Worm (Caenorhabditis elegans) whole organism, mixed stage, embryonic: Measurements from ENCODE around the gene cwp-2.

Source experiments
- bed-3 ChIP-seq: fragments of 200-800 bp; sonication (Bioruptor generic); optimal IDR thresholded peaks from 3 replicates; lab custom pipeline; 2018; ENCODE audit warnings: mild to moderate bottlenecking, missing genetic modification characterization, moderate library complexity, missing compliant biosample characterization
- ceh-39 ChIP-seq: fragments of 150-350 bp; optimal IDR thresholded peaks from 2 replicates; lab custom pipeline; 2014; ENCODE audit warnings: missing biosample characterization, missing genetic modification characterization
- ceh-43 ChIP-seq: fragments of 200-800 bp; sonication (Bioruptor generic); optimal IDR thresholded peaks from 2 replicates; lab custom pipeline; 2018; ENCODE audit warnings: mild to moderate bottlenecking, missing genetic modification characterization, moderate library complexity, missing compliant biosample characterization
- ceh-83 ChIP-seq: fragments of 200-800 bp; sonication (Bioruptor generic); optimal IDR thresholded peaks from 2 replicates; lab custom pipeline; 2018; ENCODE audit warnings: mild to moderate bottlenecking, missing genetic modification characterization, missing compliant biosample characterization
- ces-1 ChIP-seq: fragments of 150-350 bp; optimal IDR thresholded peaks from 2 replicates; lab custom pipeline; 2014; ENCODE audit warnings: missing biosample characterization, missing genetic modification reagents, missing genetic modification characterization
- cnd-1 ChIP-seq: fragments of 200-800 bp; sonication (Bioruptor generic); optimal IDR thresholded peaks from 2 replicates; lab custom pipeline; 2018; ENCODE audit warnings: mild to moderate bottlenecking, missing genetic modification characterization, missing compliant biosample characterization
- elt-1 ChIP-seq: sonication (generic microtip); optimal IDR thresholded peaks from 2 replicates; lab custom pipeline; 2017; ENCODE audit warnings: missing genetic modification characterization, mild to moderate bottlenecking, missing compliant biosample characterization, antibody characterized with exemption, moderate library complexity, borderline replicate concordance; ENCODE audit not compliant: insufficient read depth
- elt-3 ChIP-seq: fragments of 150-350 bp; optimal IDR thresholded peaks from 2 replicates; lab custom pipeline; 2014; ENCODE audit warnings: missing biosample characterization, missing genetic modification characterization
- flh-1 ChIP-seq: fragments of 200-800 bp; sonication (Bioruptor generic); optimal IDR thresholded peaks from 2 replicates; lab custom pipeline; 2018; ENCODE audit warnings: mild to moderate bottlenecking, missing genetic modification characterization, moderate library complexity, missing compliant biosample characterization
- ham-2 ChIP-seq: fragments of 200-800 bp; sonication (Bioruptor generic); optimal IDR thresholded peaks from 2 replicates; lab custom pipeline; 2018; ENCODE audit warnings: mild to moderate bottlenecking, missing genetic modification characterization, missing compliant biosample characterization
- hlh-1 ChIP-seq: fragments of 150-350 bp; optimal IDR thresholded peaks from 2 replicates; lab custom pipeline; 2014; ENCODE audit warnings: missing biosample characterization, missing genetic modification reagents, missing genetic modification characterization
- lin-13 ChIP-seq: fragments of 150-350 bp; optimal IDR thresholded peaks from 2 replicates; lab custom pipeline; 2014; ENCODE audit warnings: missing biosample characterization, missing genetic modification characterization
- lin-32 ChIP-seq: fragments of 200-800 bp; sonication (Bioruptor generic); optimal IDR thresholded peaks from 2 replicates; lab custom pipeline; 2018; ENCODE audit warnings: mild to moderate bottlenecking, missing genetic modification characterization, missing compliant biosample characterization
- lsy-2 ChIP-seq: fragments of 150-350 bp; optimal IDR thresholded peaks from 2 replicates; lab custom pipeline; 2014; ENCODE audit warnings: missing biosample characterization, missing genetic modification characterization
- mab-5 ChIP-seq: fragments of 150-350 bp; optimal IDR thresholded peaks from 2 replicates; lab custom pipeline; 2014; ENCODE audit warnings: missing biosample characterization, missing genetic modification characterization
- mep-1 ChIP-seq: fragments of 150-350 bp; optimal IDR thresholded peaks from 2 replicates; lab custom pipeline; 2017; ENCODE audit warnings: missing biosample characterization, missing genetic modification reagents, missing genetic modification characterization, inconsistent platforms
- mls-2 ChIP-seq: sonication (generic microtip); optimal IDR thresholded peaks from 2 replicates; lab custom pipeline; 2016; ENCODE audit warnings: mild to moderate bottlenecking, missing genetic modification characterization, moderate library complexity, missing compliant biosample characterization
- nhr-12 ChIP-seq: fragments of 150-350 bp; optimal IDR thresholded peaks from 2 replicates; lab custom pipeline; 2014; ENCODE audit warnings: missing biosample characterization, missing genetic modification characterization
- nhr-2 ChIP-seq: fragments of 150-350 bp; optimal IDR thresholded peaks from 2 replicates; lab custom pipeline; 2014; ENCODE audit warnings: missing biosample characterization, missing genetic modification characterization
- nhr-237 ChIP-seq: fragments of 150-350 bp; optimal IDR thresholded peaks from 2 replicates; lab custom pipeline; 2014; ENCODE audit warnings: missing biosample characterization, missing genetic modification characterization
- nhr-76 ChIP-seq: sonication (generic microtip); optimal IDR thresholded peaks from 2 replicates; lab custom pipeline; 2017; ENCODE audit warnings: missing biosample characterization, missing genetic modification characterization
- pha-4 ChIP-seq: fragments of 150-350 bp; optimal IDR thresholded peaks from 2 replicates; lab custom pipeline; 2018; ENCODE audit warnings: missing biosample characterization, missing genetic modification reagents, missing genetic modification characterization
- sem-2 ChIP-seq: fragments of 200-800 bp; sonication (Bioruptor generic); optimal IDR thresholded peaks from 2 replicates; lab custom pipeline; 2018; ENCODE audit warnings: mild to moderate bottlenecking, missing genetic modification characterization, missing compliant biosample characterization
- snpc-4 ChIP-seq: fragments of 150-350 bp; optimal IDR thresholded peaks from 2 replicates; lab custom pipeline; 2014; ENCODE audit warnings: missing biosample characterization, missing genetic modification characterization
- unc-120 ChIP-seq: sonication (generic microtip); optimal IDR thresholded peaks from 2 replicates; lab custom pipeline; 2017; ENCODE audit warnings: missing genetic modification characterization, missing compliant biosample characterization; ENCODE audit not compliant: poor library complexity, severe bottlenecking
- unc-39 ChIP-seq: fragments of 150-350 bp; optimal IDR thresholded peaks from 2 replicates; lab custom pipeline; 2014; ENCODE audit warnings: missing biosample characterization, missing genetic modification characterization
- unc-62 ChIP-seq: fragments of 150-350 bp; optimal IDR thresholded peaks from 2 replicates; lab custom pipeline; 2014; ENCODE audit warnings: missing biosample characterization, missing genetic modification reagents, missing genetic modification characterization
- zip-8 ChIP-seq: fragments of 150-350 bp; optimal IDR thresholded peaks from 2 replicates; lab custom pipeline; 2014; ENCODE audit warnings: missing biosample characterization, missing genetic modification characterization
- ztf-11 ChIP-seq: fragments of 150-350 bp; optimal IDR thresholded peaks from 2 replicates; lab custom pipeline; 2014; ENCODE audit warnings: missing biosample characterization, missing genetic modification characterization

The cwp-2 gene

DNA sequence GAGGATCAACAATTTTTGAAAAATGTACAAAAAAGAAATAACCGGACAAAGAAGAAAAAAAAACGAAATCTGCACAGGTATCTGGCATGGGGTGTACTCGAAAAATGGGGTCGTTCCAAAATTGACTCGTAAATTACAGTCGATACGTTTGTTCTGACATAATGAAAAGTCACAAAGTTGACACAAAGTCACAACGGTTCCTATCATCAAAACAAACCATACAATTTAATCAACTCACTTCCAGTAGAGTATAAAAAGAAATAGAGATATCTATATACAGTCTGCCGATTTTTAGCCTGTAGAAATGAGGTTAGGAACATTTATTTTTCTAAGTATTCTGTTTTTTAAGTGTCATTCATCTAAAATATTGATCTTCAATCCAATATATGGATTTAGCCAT, 42.0 kb upstream of the cwp-2 start, which contains the start of gene T19H12.12:
TSS of gene T19H12.12 (plus strand) at position 301 of the 400 bp plus-strand sequence.
- TF ChIP-seq unc-39 (tag; lab: Kevin White, UChicago) (no peak), nhr-12 (tag; lab: Kevin White, UChicago) (no peak), lsy-2 (tag; lab: Kevin White, UChicago) (no peak), cnd-1 (tag; lab: Kevin White, UChicago) (no peak), nhr-2 (tag; lab: Kevin White, UChicago) (no peak), hlh-1 (no peak)

DNA sequence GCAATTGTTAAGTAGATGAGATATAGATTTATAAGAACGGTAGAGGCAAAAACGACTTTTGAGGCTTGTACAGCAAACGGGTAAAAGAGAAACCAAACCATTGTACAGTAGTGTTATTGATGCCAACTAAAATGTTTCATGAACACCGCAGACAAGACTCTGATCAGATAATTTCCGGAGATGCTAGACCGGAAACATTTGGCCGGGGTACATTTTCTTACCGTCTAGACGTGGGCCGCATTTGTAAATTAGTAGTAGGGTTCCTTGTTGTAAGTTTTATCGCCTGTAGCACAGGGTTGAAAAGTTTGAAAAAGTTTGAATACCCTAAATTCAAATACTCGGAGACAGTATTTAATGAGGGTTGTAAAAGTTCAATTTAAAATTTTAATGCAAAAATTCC, 38.9 kb upstream of the cwp-2 start, which contains the start of gene str-32:
TSS of gene str-32 (minus strand) at position 101 of the 400 bp plus-strand sequence.
- TF ChIP-seq unc-39 (tag; lab: Kevin White, UChicago) = no peak
- TF ChIP-seq ceh-83 (GFP tag; lab: Kevin White, UChicago) = no peak
- no peak for TF ChIP-seq bed-3 (GFP tag; lab: Kevin White, UChicago)
- TF ChIP-seq nhr-76 (tag; lab: Kevin White, UChicago) = no peak
- TF ChIP-seq sem-2 (GFP tag; lab: Kevin White, UChicago) = no peak
- no peak for TF ChIP-seq nhr-237 (tag; lab: Kevin White, UChicago)
- TF ChIP-seq nhr-12 (tag; lab: Kevin White, UChicago) = no peak
- TF ChIP-seq ztf-11 (tag; lab: Kevin White, UChicago) = no peak
- TF ChIP-seq unc-62 = no peak
- no peak for TF ChIP-seq ces-1 (GFP tag; lab: Kevin White, UChicago)
- no peak for TF ChIP-seq cnd-1 (tag; lab: Kevin White, UChicago)
- TF ChIP-seq nhr-2 (tag; lab: Kevin White, UChicago) = no peak
- TF ChIP-seq mab-5 = no peak
- TF ChIP-seq, all 35 proteins: peak for 0

DNA sequence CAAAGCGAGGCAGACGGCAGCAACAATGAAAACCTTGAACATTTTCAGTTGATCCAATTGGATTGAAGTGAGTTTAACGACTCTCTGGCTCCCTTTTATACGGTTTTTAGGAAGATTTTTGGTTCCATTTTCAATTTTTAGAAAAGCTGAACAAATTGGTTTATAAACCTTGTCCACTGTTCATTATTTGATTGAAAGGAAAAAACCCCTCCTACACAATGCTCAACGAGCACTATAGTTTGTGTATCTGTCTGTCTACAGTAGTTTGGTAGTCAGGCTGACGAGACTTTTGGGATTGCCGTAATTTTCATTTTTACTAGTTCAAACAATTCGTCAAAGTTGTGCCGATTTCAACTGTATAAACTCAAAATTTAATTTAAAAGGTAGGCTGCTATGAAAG, 36.8 kb upstream of the cwp-2 start, which contains the start of gene T19H12.15:
TSS of gene T19H12.15 (minus strand) at position 101 of the 400 bp plus-strand sequence.
- TF ChIP-seq mab-5 (no peak), lin-13 (tag; lab: Kevin White, UChicago) (no peak)

DNA sequence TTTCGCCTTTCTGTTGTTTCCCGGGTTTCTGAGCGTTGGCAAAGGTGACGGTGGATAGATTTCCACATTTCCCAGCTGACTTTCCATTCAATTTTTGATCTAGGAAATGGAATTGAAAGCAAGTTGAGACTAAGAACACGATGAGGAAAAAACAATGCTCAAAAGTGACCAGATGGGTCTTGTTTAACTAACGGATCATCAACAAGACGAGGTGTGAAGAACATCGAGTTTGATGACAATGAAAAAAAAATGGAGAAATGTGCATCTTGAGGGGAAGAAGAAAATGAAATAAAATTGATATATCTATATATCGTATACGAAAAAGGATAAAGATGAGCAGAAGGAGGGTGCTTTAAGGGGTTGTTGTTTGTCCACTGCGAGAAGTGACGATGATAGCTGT, 35.1 kb upstream of the cwp-2 start, which contains the start of gene T19H12.6:
TSS of gene T19H12.6 (minus strand) at position 101 of the 400 bp plus-strand sequence.
- TF ChIP-seq mep-1 (no peak), bed-3 (GFP tag; lab: Kevin White, UChicago) (no peak), pha-4 (tag; lab: Kevin White, UChicago) (no peak), nhr-12 (tag; lab: Kevin White, UChicago) (no peak), zip-8 (tag; lab: Kevin White, UChicago) (no peak), lin-13 (tag; lab: Kevin White, UChicago) (no peak), hlh-1 (no peak)

DNA sequence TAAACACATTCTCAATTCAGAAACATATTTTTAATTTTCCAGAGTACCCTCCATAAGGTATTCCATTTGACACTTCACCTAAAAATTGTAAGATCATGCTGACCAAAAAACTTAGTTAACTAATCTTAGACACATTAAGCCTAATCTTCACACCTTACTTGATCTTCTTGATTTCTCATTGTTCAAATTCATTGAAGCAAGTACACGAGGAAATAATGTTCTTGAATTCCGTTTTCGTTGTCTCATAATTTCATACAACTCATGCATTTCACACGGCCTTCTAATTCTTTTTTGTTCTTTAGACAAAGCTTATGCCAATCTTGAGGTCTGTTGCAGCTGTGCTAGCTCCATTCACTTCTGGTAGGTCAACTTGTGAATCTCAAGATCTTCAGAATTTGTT, 29.5 kb upstream of the cwp-2 start, which contains the start of gene srd-33:
TSS of gene srd-33 (plus strand) at position 301 of the 400 bp plus-strand sequence.
- TF ChIP-seq nhr-12 (tag; lab: Kevin White, UChicago) = no peak
- TF ChIP-seq hlh-1 = no peak
- no peak for TF ChIP-seq bed-3 (GFP tag; lab: Kevin White, UChicago)
- no peak for TF ChIP-seq cnd-1 (tag; lab: Kevin White, UChicago)
- no peak for TF ChIP-seq nhr-2 (tag; lab: Kevin White, UChicago)
- no peak for TF ChIP-seq unc-120 (tag; lab: Kevin White, UChicago)
- no peak for TF ChIP-seq ceh-39 (tag; lab: Kevin White, UChicago)
- no peak for TF ChIP-seq nhr-76 (tag; lab: Kevin White, UChicago)
- TF ChIP-seq elt-3 = no peak
- no peak for TF ChIP-seq ham-2 (GFP tag; lab: Kevin White, UChicago)
- TF ChIP-seq mab-5 = no peak
- no peak for TF ChIP-seq lin-32 (GFP tag; lab: Kevin White, UChicago)
- TF ChIP-seq ceh-43 (GFP tag; lab: Kevin White, UChicago) = no peak
- TF ChIP-seq flh-1 (GFP tag; lab: Kevin White, UChicago) = no peak
- TF ChIP-seq mls-2 = no peak
- no peak for TF ChIP-seq snpc-4 (tag; lab: Kevin White, UChicago)
- no peak for TF ChIP-seq zip-8 (tag; lab: Kevin White, UChicago)
- no peak for TF ChIP-seq pha-4 (tag; lab: Kevin White, UChicago)
- no peak for TF ChIP-seq elt-1 (tag; lab: Kevin White, UChicago)
- no peak for TF ChIP-seq sem-2 (GFP tag; lab: Kevin White, UChicago)
